Worm (Caenorhabditis elegans) whole organism, young adult: ENCODE data around the gene exp-1.

Experiments used
- hlh-12 ChIP-seq: sonication (generic microtip); optimal IDR thresholded peaks from 2 replicates; lab custom pipeline; 2016; ENCODE audit warnings: missing genetic modification characterization, missing compliant biosample characterization
- lsl-1 ChIP-seq: fragments of 200-800 bp; sonication (Bioruptor generic); optimal IDR thresholded peaks from 2 replicates; lab custom pipeline; 2018; ENCODE audit warnings: mild to moderate bottlenecking, missing genetic modification characterization, moderate library complexity, missing compliant biosample characterization

DNA sequence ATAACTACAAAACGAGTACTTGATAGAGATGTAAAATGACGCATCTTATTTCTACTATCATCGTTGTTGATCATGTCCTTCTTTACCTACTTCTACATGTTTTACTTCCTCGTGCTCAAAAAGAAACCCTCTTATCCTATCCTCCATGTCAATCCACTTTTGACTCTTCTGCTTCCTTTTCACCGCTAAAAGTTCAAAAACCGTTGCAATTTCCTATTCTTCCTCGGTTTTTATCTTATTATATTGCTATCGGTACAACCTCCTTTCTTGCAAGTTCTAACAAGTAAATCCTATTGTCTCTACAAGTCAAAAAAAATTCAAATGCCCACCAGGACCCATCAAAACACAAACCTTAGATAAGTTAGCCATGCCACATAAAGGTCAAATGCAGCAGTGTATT, 46.4 kb upstream of the exp-1 start:
- no peak for TF ChIP-seq hlh-12 (tag; lab: Kevin White, UChicago)
- TF ChIP-seq lsl-1 (GFP tag; lab: Kevin White, UChicago): no peak
